Fruit fly (Drosophila melanogaster): ENCODE measurements around the gene tal-2A.

Gene tal-2A

DNA sequence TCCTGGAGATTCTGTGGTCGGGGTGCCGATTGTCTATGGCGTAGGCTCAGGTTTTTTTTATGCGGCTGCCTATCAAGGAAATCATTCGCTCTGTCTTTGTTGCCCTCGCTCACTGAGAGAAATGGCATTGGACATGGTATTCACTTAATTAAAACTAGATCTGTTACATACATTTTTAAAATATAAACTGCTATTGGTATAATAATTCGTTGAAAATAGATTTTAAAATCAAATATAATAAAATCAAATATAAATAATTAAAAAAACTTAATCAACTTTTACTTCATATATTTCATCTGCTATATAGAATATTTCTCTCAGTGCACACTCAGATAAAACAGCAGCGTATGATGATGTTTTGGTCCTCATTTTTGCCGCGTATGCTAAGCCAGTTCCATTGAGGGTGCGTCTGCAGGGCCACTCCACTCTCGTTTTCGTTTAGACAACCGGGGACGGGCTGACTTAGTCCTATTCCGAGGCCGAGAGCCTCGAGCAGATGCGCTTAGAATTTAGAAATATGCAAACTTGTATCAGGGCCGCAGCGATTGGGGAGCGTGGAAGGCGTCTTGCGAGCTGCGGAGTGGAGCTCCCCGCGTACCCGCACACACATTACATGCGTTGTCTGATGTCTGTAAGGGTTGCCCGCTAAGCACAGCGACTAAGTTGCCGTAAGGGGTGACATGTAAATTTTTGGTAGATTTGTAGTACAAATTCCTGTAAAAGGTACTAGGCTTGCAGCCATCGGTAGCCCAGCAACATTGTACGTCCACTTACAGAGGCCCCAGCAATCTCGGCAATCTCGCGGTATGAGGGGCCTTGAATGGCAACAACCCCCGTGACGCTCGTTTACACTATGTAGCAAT lies 13.1 kb upstream of the tal-2A start (continued):
- TF ChIP-seq HLHmδ (GFP tag; optimal IDR thresholded peaks at IDR 0.05) (no peak), Nf-YC (tag; optimal IDR thresholded peaks at IDR 0.05) (no peak), tin (GFP tag; optimal IDR thresholded peaks at IDR 0.05) (peak; percentile 27), vfl (GFP tag; optimal IDR thresholded peaks at IDR 0.05) (no peak), chinmo (GFP tag; IDR thresholded peaks at IDR 0.05; ENCODE audit: partially characterized antibody) (0 out of 4 replicates have a peak, but pooled peaks have one; percentile 34), CrebB (tag; optimal IDR thresholded peaks at IDR 0.05) (no peak), en (GFP tag; optimal IDR thresholded peaks at IDR 0.05) (no peak), CG1792 (GFP tag; optimal IDR thresholded peaks at IDR 0.05) (no peak), CG6272 (GFP tag; IDR thresholded peaks at IDR 0.05) (no peak), CG6254 (GFP tag; optimal IDR thresholded peaks at IDR 0.05) (no peak), NK7.1 (GFP tag; optimal IDR thresholded peaks at IDR 0.05) (no peak), tap (tag; optimal IDR thresholded peaks at IDR 0.05) (peak; percentile 25), schlank (tag; optimal IDR thresholded peaks at IDR 0.05) (no peak), repo (GFP tag; optimal IDR thresholded peaks at IDR 0.05) (no peak), dati (GFP tag; IDR thresholded peaks at IDR 0.05) (no peak), zen (tag; optimal IDR thresholded peaks at IDR 0.05) (peak; percentile 62), gt (GFP tag; IDR thresholded peaks at IDR 0.05) (no peak), slbo (GFP tag; IDR thresholded peaks at IDR 0.05) (peak; percentile 29; the same call in 1 of the 2 replicates), Hr39 (optimal IDR thresholded peaks at IDR 0.05) (no peak), CG13424 (tag; optimal IDR thresholded peaks at IDR 0.05) (peak; percentile 50), pfk (GFP tag; optimal IDR thresholded peaks at IDR 0.05) (no peak), CG12391 (tag; optimal IDR thresholded peaks at IDR 0.05) (peak; percentile 65), CG14667 (GFP tag; IDR thresholded peaks at IDR 0.05) (no peak), ara (GFP tag; IDR thresholded peaks at IDR 0.05) (no peak), Opbp (GFP tag; IDR thresholded peaks at IDR 0.05; ENCODE audit: partially characterized antibody) (no peak), Mad (GFP tag; optimal IDR thresholded peaks at IDR 0.05) (no peak), prd (optimal IDR thresholded peaks at IDR 0.05) (no peak), prd (GFP tag; IDR thresholded peaks at IDR 0.05) (peak; percentile 56; the same call in 2 of the 3 replicates), CG2712 (tag; optimal IDR thresholded peaks at IDR 0.05) (peak; percentile 75), az2 (GFP tag; optimal IDR thresholded peaks at IDR 0.05) (peak; percentile 49), Dll (GFP tag; IDR thresholded peaks at IDR 0.05; ENCODE audit: partially characterized antibody) (no peak), CG2116 (GFP tag; optimal IDR thresholded peaks at IDR 0.05) (no peak), bsh (GFP tag; optimal IDR thresholded peaks at IDR 0.05) (peak in 1 of 2 experiments; percentile 39), NFAT (GFP tag; IDR thresholded peaks at IDR 0.05) (no peak), esg (GFP tag; conservative IDR thresholded peaks at IDR 0.05) (no peak), yki (optimal IDR thresholded peaks at IDR 0.05) (no peak), Hr51 (GFP tag; optimal IDR thresholded peaks at IDR 0.05) (peak in 1 of 2 experiments; percentile 60), CG8765 (GFP tag; IDR thresholded peaks at IDR 0.05) (no peak), BEAF-32 (GFP tag; optimal IDR thresholded peaks at IDR 0.05) (no peak), Dip2 (GFP tag; IDR thresholded peaks at IDR 0.05) (no peak), CG10366 (GFP tag; IDR thresholded peaks at IDR 0.05) (no peak), CG12659 (GFP tag; optimal IDR thresholded peaks at IDR 0.05) (peak; percentile 27), dimm (GFP tag; IDR thresholded peaks at IDR 0.05) (no peak), E2f1 (GFP tag; IDR thresholded peaks at IDR 0.05) (no peak), chn (GFP tag; optimal IDR thresholded peaks at IDR 0.05) (no peak), H2.0 (GFP tag; IDR thresholded peaks at IDR 0.05) (no peak), org-1 (GFP tag; optimal IDR thresholded peaks at IDR 0.05) (peak; percentile 31), Ravus (GFP tag; IDR thresholded peaks at IDR 0.05) (no peak), Hsf (GFP tag; optimal IDR thresholded peaks at IDR 0.05) (no peak), lilli (GFP tag; optimal IDR thresholded peaks at IDR 0.05) (no peak), E2f2 (GFP tag; IDR thresholded peaks at IDR 0.05) (no peak)

Data from whole organism, embryonic.